Worm (Caenorhabditis elegans): ENCODE results near the gene B0281.1.

The B0281.1 gene

ce11 chrII:2352546-2352945 is 39.7 kb downstream of the B0281.1 start, which contains the start of gene F43C11.10:
Gene F43C11.10 (minus strand): TSS chrII:2352646.
- TF ChIP-seq ceh-16 (tag; optimal IDR thresholded peaks at IDR 0.05) (no peak), nhr-76 (tag; optimal IDR thresholded peaks at IDR 0.05) (no peak), fkh-10 (GFP tag; optimal IDR thresholded peaks at IDR 0.05) (no peak), tbx-2 (tag; optimal IDR thresholded peaks at IDR 0.05) (no peak), snpc-4 (tag; optimal IDR thresholded peaks at IDR 0.05) (no peak), pqm-1 (tag; optimal IDR thresholded peaks at IDR 0.05) (no peak), egl-5 (tag; optimal IDR thresholded peaks at IDR 0.05) (no peak), lin-15B (tag; optimal IDR thresholded peaks at IDR 0.05) (no peak), fos-1 (tag; optimal IDR thresholded peaks at IDR 0.05) (no peak)

ce11 chrII:2353012-2353411 is 40.1 kb downstream of the B0281.1 start, which contains the start of gene F43C11.3:
Gene F43C11.3 (plus strand): TSS chrII:2353312.
- no peak for TF ChIP-seq elt-2 (tag; optimal IDR thresholded peaks at IDR 0.05)
- TF ChIP-seq lin-39 (tag; optimal IDR thresholded peaks at IDR 0.05): no peak
- no peak for TF ChIP-seq nhr-67 (tag; optimal IDR thresholded peaks at IDR 0.05)
- TF ChIP-seq lin-15B (tag; optimal IDR thresholded peaks at IDR 0.05): no peak
- no peak for TF ChIP-seq pha-4 (tag; optimal IDR thresholded peaks at IDR 0.05)
- TF ChIP-seq tbx-2 (tag; optimal IDR thresholded peaks at IDR 0.05): no peak
- no peak for TF ChIP-seq ceh-16 (tag; optimal IDR thresholded peaks at IDR 0.05)
- no peak for TF ChIP-seq mml-1 (tag; optimal IDR thresholded peaks at IDR 0.05)
- no peak for TF ChIP-seq mdl-1 (tag; optimal IDR thresholded peaks at IDR 0.05)
- TF ChIP-seq sea-2 (GFP tag; optimal IDR thresholded peaks at IDR 0.05): no peak
- TF ChIP-seq hmg-11 (tag; optimal IDR thresholded peaks at IDR 0.05): no peak
- no peak for TF ChIP-seq unc-62 (GFP tag; optimal IDR thresholded peaks at IDR 0.05)
- no peak for TF ChIP-seq eor-1 (tag; optimal IDR thresholded peaks at IDR 0.05)
- no peak for TF ChIP-seq snpc-4 (tag; optimal IDR thresholded peaks at IDR 0.05)
- TF ChIP-seq R02D3.7 (tag; optimal IDR thresholded peaks at IDR 0.05): no peak
- no peak for TF ChIP-seq aly-2 (tag; optimal IDR thresholded peaks at IDR 0.05)
- no peak for TF ChIP-seq nhr-11 (tag; optimal IDR thresholded peaks at IDR 0.05)
- TF ChIP-seq ama-1 (optimal IDR thresholded peaks at IDR 0.05): no peak

ce11 chrII:2354476-2354875 is 41.6 kb downstream of the B0281.1 start, which contains the start of gene F43C11.2:
Gene F43C11.2 (plus strand): TSS chrII:2354776.
- TF ChIP-seq lin-15B (tag; optimal IDR thresholded peaks at IDR 0.05): no peak
- TF ChIP-seq jun-1 (tag; optimal IDR thresholded peaks at IDR 0.05): no peak
- no peak for TF ChIP-seq nhr-12 (tag; optimal IDR thresholded peaks at IDR 0.05)
- TF ChIP-seq pha-4 (tag; optimal IDR thresholded peaks at IDR 0.05): no peak
- no peak for TF ChIP-seq nhr-11 (tag; optimal IDR thresholded peaks at IDR 0.05)
- no peak for TF ChIP-seq ceh-9 (tag; optimal IDR thresholded peaks at IDR 0.05)
- TF ChIP-seq tbx-2 (tag; optimal IDR thresholded peaks at IDR 0.05): no peak
- no peak for TF ChIP-seq nhr-23 (tag; optimal IDR thresholded peaks at IDR 0.05)
- TF ChIP-seq mdl-1 (tag; optimal IDR thresholded peaks at IDR 0.05): no peak
- no peak for TF ChIP-seq ceh-82 (tag; optimal IDR thresholded peaks at IDR 0.05)

- TF ChIP-seq zag-1 (tag; optimal IDR thresholded peaks at IDR 0.05) (no peak), elt-3 (tag; optimal IDR thresholded peaks at IDR 0.05) (no peak), ztf-4 (tag; optimal IDR thresholded peaks at IDR 0.05) (no peak)
These were observed 43.9 kb downstream of the B0281.1 start, which contains the start of gene F43C11.1 for ce11 chrII:2356795-2357194. Gene F43C11.1 (plus strand): TSS chrII:2357095.

- no peak for TF ChIP-seq nhr-25 (tag; optimal IDR thresholded peaks at IDR 0.05)
- TF ChIP-seq ztf-4 (tag; optimal IDR thresholded peaks at IDR 0.05): no peak
- TF ChIP-seq pha-4 (tag; optimal IDR thresholded peaks at IDR 0.05): no peak
- no peak for TF ChIP-seq R02D3.7 (tag; optimal IDR thresholded peaks at IDR 0.05)
- no peak for TF ChIP-seq lin-15B (tag; optimal IDR thresholded peaks at IDR 0.05)
- no peak for TF ChIP-seq nfya-1 (tag; optimal IDR thresholded peaks at IDR 0.05; ENCODE audit: insufficient read depth)
- TF ChIP-seq ceh-16 (tag; optimal IDR thresholded peaks at IDR 0.05): no peak
- no peak for TF ChIP-seq ceh-82 (tag; optimal IDR thresholded peaks at IDR 0.05)
- no peak for TF ChIP-seq tbx-2 (tag; optimal IDR thresholded peaks at IDR 0.05)
- TF ChIP-seq elt-2 (tag; optimal IDR thresholded peaks at IDR 0.05): no peak
- TF ChIP-seq nhr-67 (tag; optimal IDR thresholded peaks at IDR 0.05): no peak
- no peak for TF ChIP-seq zag-1 (tag; optimal IDR thresholded peaks at IDR 0.05)
- TF ChIP-seq nhr-12 (tag; optimal IDR thresholded peaks at IDR 0.05): no peak
These were observed 47.1 kb downstream of the B0281.1 start, which contains the start of gene F43C11.16 for ce11 chrII:2359965-2360364. Gene F43C11.16 (minus strand): TSS chrII:2360065.

Measured in whole organism, L3 larva.